Fruit fly (Drosophila melanogaster): ENCODE measurements around the gene CG33233.

DNA sequence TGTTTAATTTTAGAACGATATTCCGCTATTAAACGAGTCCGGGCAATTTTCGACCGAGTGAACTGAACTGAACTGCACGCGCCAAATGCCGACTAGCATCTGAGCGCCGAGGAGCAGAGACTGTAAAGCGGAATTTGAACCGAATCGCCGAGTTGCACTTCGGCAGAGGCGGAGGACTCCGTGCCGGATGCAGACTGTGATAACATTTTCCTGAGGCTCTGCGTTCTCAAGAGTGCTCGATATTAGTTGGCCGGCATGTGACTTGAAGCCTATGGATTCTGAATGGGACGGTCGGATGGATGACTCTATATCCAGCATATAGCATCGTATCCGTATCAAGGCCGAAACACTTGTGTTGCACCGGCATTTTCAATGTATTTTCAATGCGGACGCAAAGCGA lies 29.5 kb upstream of the CG33233 start, which contains the start of gene Pxn:
- TF ChIP-seq Dll (optimal IDR thresholded peaks at IDR 0.05) = no peak
- TF ChIP-seq EcR (GFP tag; optimal IDR thresholded peaks at IDR 0.05) = no peak
- no peak for TF ChIP-seq pan (optimal IDR thresholded peaks at IDR 0.05)
- no peak for TF ChIP-seq CG8478 (optimal IDR thresholded peaks at IDR 0.05)
- TF ChIP-seq usp (GFP tag; optimal IDR thresholded peaks at IDR 0.05) = no peak
